Worm (Caenorhabditis elegans) whole organism, late embryonic: ENCODE results near the gene Y43F8C.23.

Experiments used
- K02D7.2 ChIP-seq: sonication (generic microtip); optimal IDR thresholded peaks from 2 replicates; lab custom pipeline; 2017; ENCODE audit warnings: mild to moderate bottlenecking, missing genetic modification characterization, missing compliant biosample characterization
- T23F11.4 ChIP-seq: fragments of 200-800 bp; sonication (Bioruptor generic); optimal IDR thresholded peaks from 2 replicates; lab custom pipeline; 2018; ENCODE audit warnings: mild to moderate bottlenecking, missing genetic modification characterization, missing compliant biosample characterization
- ama-1 ChIP-seq: fragments of 150-350 bp; optimal IDR thresholded peaks from 2 replicates; lab custom pipeline; 2014
- ceh-18 ChIP-seq: sonication (generic microtip); optimal IDR thresholded peaks from 2 replicates; lab custom pipeline; 2016; ENCODE audit warnings: missing genetic modification characterization, missing compliant biosample characterization
- ceh-19 ChIP-seq: fragments of 200-800 bp; sonication (Bioruptor generic); optimal IDR thresholded peaks from 2 replicates; lab custom pipeline; 2018; ENCODE audit warnings: mild to moderate bottlenecking, missing genetic modification characterization, missing compliant biosample characterization
- ceh-2 ChIP-seq: sonication (generic microtip); optimal IDR thresholded peaks from 2 replicates; lab custom pipeline; 2016; ENCODE audit warnings: missing genotype, missing genetic modification characterization, missing compliant biosample characterization
- ceh-22 ChIP-seq: sonication (generic microtip); optimal IDR thresholded peaks from 2 replicates; lab custom pipeline; 2017; ENCODE audit warnings: missing biosample characterization, missing genetic modification characterization
- ceh-24 ChIP-seq: sonication (generic microtip); optimal IDR thresholded peaks from 2 replicates; lab custom pipeline; 2016; ENCODE audit warnings: mild to moderate bottlenecking, missing genetic modification characterization, missing compliant biosample characterization
- ceh-31 ChIP-seq: sonication (generic microtip); optimal IDR thresholded peaks from 2 replicates; lab custom pipeline; 2016; ENCODE audit warnings: missing genetic modification characterization, missing compliant biosample characterization
- ceh-34 ChIP-seq: sonication (generic microtip); optimal IDR thresholded peaks from 2 replicates; lab custom pipeline; 2016; ENCODE audit warnings: mild to moderate bottlenecking, missing genetic modification characterization, missing compliant biosample characterization
- ceh-45 ChIP-seq: fragments of 200-800 bp; sonication (Bioruptor generic); IDR thresholded peaks from 2 replicates; pipeline ENCODE4 v1.3.6; 2022; ENCODE audit warnings: missing genetic modification reagents, missing genetic modification characterization, missing compliant biosample characterization
- ceh-48 ChIP-seq: sonication (generic microtip); optimal IDR thresholded peaks from 2 replicates; lab custom pipeline; 2016; ENCODE audit warnings: missing genetic modification characterization, inconsistent platforms, missing compliant biosample characterization
- ceh-6 ChIP-seq: fragments of 200-800 bp; sonication (Bioruptor generic); optimal IDR thresholded peaks from 2 replicates; lab custom pipeline; 2018; ENCODE audit warnings: mild to moderate bottlenecking, missing genetic modification characterization, missing compliant biosample characterization
- ceh-9 ChIP-seq: sonication (generic microtip); optimal IDR thresholded peaks from 2 replicates; lab custom pipeline; 2016; ENCODE audit warnings: mild to moderate bottlenecking, missing genetic modification characterization, inconsistent platforms, missing compliant biosample characterization
- elt-4 ChIP-seq: sonication (generic microtip); optimal IDR thresholded peaks from 2 replicates; lab custom pipeline; 2016; ENCODE audit warnings: missing genetic modification characterization, missing compliant biosample characterization
- eyg-1 ChIP-seq: sonication (generic microtip); optimal IDR thresholded peaks from 2 replicates; lab custom pipeline; 2016; ENCODE audit warnings: missing genotype, missing genetic modification characterization, missing compliant biosample characterization
- fax-1 ChIP-seq: sonication (generic microtip); optimal IDR thresholded peaks from 2 replicates; lab custom pipeline; 2016; ENCODE audit warnings: missing genotype, missing genetic modification characterization, missing compliant biosample characterization
- hlh-15 ChIP-seq: sonication (generic microtip); optimal IDR thresholded peaks from 2 replicates; lab custom pipeline; 2016; ENCODE audit warnings: missing genetic modification characterization, missing compliant biosample characterization
- hlh-30 ChIP-seq: sonication (generic microtip); optimal IDR thresholded peaks from 2 replicates; lab custom pipeline; 2017; ENCODE audit warnings: antibody characterized with exemption, missing genetic modification characterization, missing compliant biosample characterization; ENCODE audit not compliant: insufficient read depth
- hlh-6 ChIP-seq: sonication (generic microtip); optimal IDR thresholded peaks from 2 replicates; lab custom pipeline; 2016; ENCODE audit warnings: missing genotype, missing genetic modification characterization, missing compliant biosample characterization
- hlh-8 ChIP-seq: sonication (generic microtip); optimal IDR thresholded peaks from 2 replicates; lab custom pipeline; 2016; ENCODE audit warnings: missing genotype, missing genetic modification characterization, missing compliant biosample characterization
- lin-11 ChIP-seq: fragments of 200-800 bp; sonication (Bioruptor generic); optimal IDR thresholded peaks from 2 replicates; lab custom pipeline; 2018; ENCODE audit warnings: mild to moderate bottlenecking, missing genetic modification characterization, missing compliant biosample characterization
- nhr-11 ChIP-seq: fragments of 150-350 bp; optimal IDR thresholded peaks from 2 replicates; lab custom pipeline; 2014; ENCODE audit warnings: missing biosample characterization, missing genetic modification characterization
- pag-3 ChIP-seq: sonication (generic microtip); optimal IDR thresholded peaks from 2 replicates; lab custom pipeline; 2016; ENCODE audit warnings: missing compliant biosample characterization, missing genetic modification characterization, borderline replicate concordance
- pha-2 ChIP-seq: sonication (generic microtip); optimal IDR thresholded peaks from 2 replicates; lab custom pipeline; 2017; ENCODE audit warnings: mild to moderate bottlenecking, missing genetic modification characterization, missing compliant biosample characterization
- pha-4 ChIP-seq: fragments of 150-350 bp; optimal IDR thresholded peaks from 2 replicates; lab custom pipeline; 2018; ENCODE audit warnings: missing biosample characterization, missing genetic modification reagents, missing genetic modification characterization
- pqm-1 ChIP-seq: sonication (generic microtip); optimal IDR thresholded peaks from 2 replicates; lab custom pipeline; 2016; ENCODE audit warnings: missing genetic modification characterization, missing compliant biosample characterization
- pros-1 ChIP-seq: fragments of 150-350 bp; optimal IDR thresholded peaks from 2 replicates; lab custom pipeline; 2014; ENCODE audit warnings: missing biosample characterization, missing genetic modification reagents, missing genetic modification characterization
- rnt-1 ChIP-seq: sonication (generic microtip); optimal IDR thresholded peaks from 2 replicates; lab custom pipeline; 2016; ENCODE audit warnings: missing genetic modification characterization, missing compliant biosample characterization
- sdc-2 ChIP-seq: sonication (generic microtip); optimal IDR thresholded peaks from 2 replicates; lab custom pipeline; 2016; ENCODE audit warnings: missing genotype, missing genetic modification characterization, missing compliant biosample characterization
- sox-2 ChIP-seq: fragments of 200-800 bp; sonication (Bioruptor generic); IDR thresholded peaks from 2 replicates; pipeline ENCODE4 v1.3.6; 2022; ENCODE audit warnings: missing genetic modification reagents, missing genetic modification characterization, missing compliant biosample characterization
- syd-9 ChIP-seq: sonication (generic microtip); optimal IDR thresholded peaks from 2 replicates; lab custom pipeline; 2016; ENCODE audit warnings: mild to moderate bottlenecking, missing genetic modification characterization, moderate library complexity, missing compliant biosample characterization
- tbx-2 ChIP-seq: sonication (generic microtip); optimal IDR thresholded peaks from 2 replicates; lab custom pipeline; 2016; ENCODE audit warnings: missing genetic modification characterization, missing compliant biosample characterization
- tbx-7 ChIP-seq: sonication (generic microtip); optimal IDR thresholded peaks from 2 replicates; lab custom pipeline; 2016; ENCODE audit warnings: missing genotype, missing genetic modification characterization, missing compliant biosample characterization
- ttx-3 ChIP-seq: sonication (generic microtip); optimal IDR thresholded peaks from 2 replicates; lab custom pipeline; 2016; ENCODE audit warnings: missing genetic modification reagents, missing genetic modification characterization, missing compliant biosample characterization
- unc-3 ChIP-seq, 2 experiments: fragments of 200-800 bp in 1 of 2; sonication (Bioruptor generic) in 1 of 2; sonication (generic microtip) in 1 of 2; conservative IDR thresholded peaks in 1 of 2; optimal IDR thresholded peaks in 1 of 2; 2 replicates each; pipeline versions ENCODE4 v1.3.6 to Lab custom; 2016 to 2022; ENCODE audit warnings: missing compliant biosample characterization in 2 of 2, missing genetic modification characterization in 2 of 2, missing genetic modification reagents in 1 of 2
- unc-55 ChIP-seq: sonication (generic microtip); optimal IDR thresholded peaks from 2 replicates; lab custom pipeline; 2017; ENCODE audit warnings: missing biosample characterization, missing genetic modification reagents, missing genetic modification characterization
- unc-86 ChIP-seq: sonication (generic microtip); optimal IDR thresholded peaks from 2 replicates; lab custom pipeline; 2016; ENCODE audit warnings: missing genetic modification characterization, missing compliant biosample characterization
- ztf-16 ChIP-seq: sonication (generic microtip); optimal IDR thresholded peaks from 2 replicates; lab custom pipeline; 2017; ENCODE audit warnings: missing genetic modification characterization, missing compliant biosample characterization

The Y43F8C.23 gene

ce11 chrV:19755260-19755659 is 43.7 kb upstream of the Y43F8C.23 start, which contains the start of gene clec-50:
Gene clec-50 (minus strand): TSS chrV:19755368.
- TF ChIP-seq ceh-6 (no peak), ceh-48 (tag; lab: Kevin White, UChicago) (no peak), ama-1 (no peak), ceh-24 (no peak), hlh-30 (no peak), tbx-7 (tag; lab: Kevin White, UChicago) (no peak), tbx-2 (tag; lab: Kevin White, UChicago) (no peak), ztf-16 (tag; lab: Kevin White, UChicago) (no peak), hlh-8 (no peak), pag-3 (no peak), hlh-6 (tag; lab: Kevin White, UChicago) (no peak), ceh-31 (tag; lab: Kevin White, UChicago) (no peak), nhr-11 (tag; lab: Kevin White, UChicago) (no peak), elt-4 (no peak)

DNA sequence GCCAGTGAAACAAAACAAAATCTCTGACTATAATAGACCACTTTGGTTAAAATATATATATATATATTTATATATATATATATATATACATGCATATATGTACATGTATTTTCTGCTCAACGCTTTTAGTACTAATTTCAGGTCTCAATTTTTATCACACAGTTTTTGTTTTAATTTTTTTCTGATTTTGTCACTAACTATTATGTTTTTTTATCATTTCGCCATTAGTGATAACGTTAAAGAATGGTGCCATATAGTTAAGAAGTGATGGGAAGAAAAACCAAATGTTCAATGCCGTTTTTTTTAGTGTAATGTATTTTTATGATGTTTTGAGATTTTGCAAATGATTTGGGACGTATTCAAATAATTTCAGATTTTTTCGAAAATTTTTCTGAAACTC is 42.8 kb upstream of the Y43F8C.23 start:
- TF ChIP-seq pqm-1 (tag; lab: Kevin White, UChicago) (no peak), pha-4 (tag; lab: Kevin White, UChicago) (no peak), lin-11 (tag; lab: Kevin White, UChicago) (no peak), ttx-3 (no peak), sox-2 (GFP tag; lab: Robert Waterston, UW) (no peak), ceh-45 (GFP tag; lab: Robert Waterston, UW) (no peak), ceh-9 (tag; lab: Kevin White, UChicago) (no peak), hlh-30 (no peak), sdc-2 (tag; lab: Kevin White, UChicago) (no peak), syd-9 (tag; lab: Kevin White, UChicago) (no peak), hlh-15 (tag; lab: Kevin White, UChicago) (no peak), rnt-1 (tag; lab: Kevin White, UChicago) (no peak), ztf-16 (tag; lab: Kevin White, UChicago) (no peak), unc-3 (GFP tag; conservative IDR thresholded peaks at IDR 0.05; lab: Robert Waterston, UW) (no peak), unc-3 (tag; optimal IDR thresholded peaks at IDR 0.05; lab: Kevin White, UChicago) (no peak), fax-1 (no peak), pha-2 (tag; lab: Kevin White, UChicago) (no peak), ceh-19 (GFP tag; lab: Kevin White, UChicago) (no peak), ceh-2 (tag; lab: Kevin White, UChicago) (no peak), unc-55 (GFP tag; lab: Kevin White, UChicago) (no peak)

- TF ChIP-seq pag-3 (peak; percentile 38), ceh-22 (tag; lab: Kevin White, UChicago) (no peak)
- TF ChIP-seq, all 69 proteins: peak for 1
These were observed 41.3 kb upstream of the Y43F8C.23 start for ce11 chrV:19752879-19753278.

DNA sequence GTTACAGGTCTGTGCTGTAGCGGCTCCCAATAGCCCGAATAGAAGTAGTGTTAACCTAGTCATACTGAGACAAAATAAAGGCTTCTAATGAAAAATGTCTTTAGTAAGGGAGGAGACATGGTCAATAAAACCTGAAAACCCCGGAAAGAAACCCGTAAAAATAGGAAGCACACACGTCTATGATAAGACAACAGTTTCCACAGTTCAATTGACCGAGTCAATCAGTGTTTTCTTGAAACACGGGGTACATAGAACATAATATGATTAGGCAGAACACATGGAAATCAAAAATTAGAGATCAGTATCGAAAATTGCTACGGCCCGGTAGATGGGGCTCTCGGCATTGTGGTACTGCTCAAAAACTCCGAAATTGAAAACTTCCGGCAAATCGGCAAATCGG is 39.6 kb upstream of the Y43F8C.23 start, which contains the start of gene clec-49:
TSS of gene clec-49 (minus strand) at position 103 of the 400 bp plus-strand sequence.
- TF ChIP-seq K02D7.2 (no peak), ceh-18 (tag; lab: Kevin White, UChicago) (no peak), T23F11.4 (GFP tag; lab: Kevin White, UChicago) (no peak), ceh-34 (tag; lab: Kevin White, UChicago) (no peak), ceh-24 (no peak), ceh-2 (tag; lab: Kevin White, UChicago) (no peak), lin-11 (tag; lab: Kevin White, UChicago) (no peak), ceh-45 (GFP tag; lab: Robert Waterston, UW) (no peak), eyg-1 (no peak), unc-86 (no peak), pros-1 (tag; lab: Kevin White, UChicago) (no peak)
